Fruit fly (Drosophila melanogaster) whole organism, embryonic: ENCODE measurements around the gene Kap3.
A peak's percentile ranks its signal among the peaks of the same experiment; 100 is the strongest.

ENCODE experiments used
- BEAF-32 ChIP-seq: fragments of 200-800 bp; sonication (Bioruptor generic); optimal IDR thresholded peaks from 3 replicates; lab custom pipeline; 2017; ENCODE audit warnings: missing biosample characterization, missing genetic modification characterization, mild to moderate bottlenecking, moderate library complexity, missing genetic modification reagents
- C15 ChIP-seq: fragments of 200-800 bp; sonication (Bioruptor generic); IDR thresholded peaks from 3 replicates; pipeline ENCODE4 v1.3.6; 2022; ENCODE audit warnings: missing biosample characterization, missing genetic modification characterization
- CG10959 ChIP-seq: fragments of 200-800 bp; sonication (Bioruptor generic); IDR thresholded peaks from 2 replicates; pipeline ENCODE4 v1.3.6; 2022; ENCODE audit warnings: missing biosample characterization, missing genetic modification characterization
- CG13123 ChIP-seq: fragments of 200-800 bp; sonication (Bioruptor generic); optimal IDR thresholded peaks from 2 replicates; lab custom pipeline; 2016; ENCODE audit warnings: missing biosample characterization, missing genetic modification characterization
- CG13624 ChIP-seq: fragments of 200-800 bp; sonication (Bioruptor generic); optimal IDR thresholded peaks from 2 replicates; lab custom pipeline; 2016; ENCODE audit warnings: missing biosample characterization, missing genetic modification characterization
- CG13775 ChIP-seq: fragments of 200-800 bp; sonication (Bioruptor generic); optimal IDR thresholded peaks from 3 replicates; lab custom pipeline; 2017; ENCODE audit warnings: missing biosample characterization, mild to moderate bottlenecking, missing genetic modification characterization
- CG13894 ChIP-seq: fragments of 200-800 bp; sonication (Bioruptor generic); optimal IDR thresholded peaks from 3 replicates; lab custom pipeline; 2018; ENCODE audit warnings: missing biosample characterization, mild to moderate bottlenecking, missing genetic modification characterization, moderate library complexity
- CG15514 ChIP-seq: fragments of 200-800 bp; sonication (Bioruptor generic); optimal IDR thresholded peaks from 3 replicates; lab custom pipeline; 2017; ENCODE audit warnings: missing biosample characterization, missing genetic modification characterization, mild to moderate bottlenecking, moderate library complexity, missing genetic modification reagents
- CG18262 ChIP-seq: fragments of 200-800 bp; optimal IDR thresholded peaks from 3 replicates; lab custom pipeline; 2019; ENCODE audit warnings: missing biosample characterization, mild to moderate bottlenecking, missing genetic modification characterization, moderate library complexity
- CG33557 ChIP-seq: fragments of 200-800 bp; sonication (Bioruptor generic); optimal IDR thresholded peaks from 2 replicates; lab custom pipeline; 2019; ENCODE audit warnings: missing biosample characterization, mild to moderate bottlenecking, missing genetic modification characterization, moderate library complexity
- CG42726 ChIP-seq: fragments of 200-800 bp; sonication (Bioruptor generic); IDR thresholded peaks from 2 replicates; pipeline ENCODE4 v1.3.6; 2022; ENCODE audit warnings: missing biosample characterization, missing genetic modification characterization; ENCODE audit not compliant: partially characterized antibody
- CG4730 ChIP-seq: fragments of 200-800 bp; sonication (Bioruptor generic); IDR thresholded peaks from 2 replicates; pipeline ENCODE4 v1.3.6; 2022; ENCODE audit warnings: missing biosample characterization, missing genetic modification characterization
- CG6654 ChIP-seq: fragments of 200-800 bp; sonication (Bioruptor generic); optimal IDR thresholded peaks from 2 replicates; lab custom pipeline; 2017; ENCODE audit warnings: missing biosample characterization, mild to moderate bottlenecking, missing genetic modification characterization
- CG6791 ChIP-seq: fragments of 200-800 bp; sonication (Bioruptor generic); IDR thresholded peaks from 3 replicates; pipeline ENCODE4 v1.3.6; 2022; ENCODE audit warnings: missing biosample characterization, missing genetic modification characterization; ENCODE audit not compliant: partially characterized antibody
- CG7357 ChIP-seq: fragments of 200-800 bp; sonication (Bioruptor generic); IDR thresholded peaks from 3 replicates; pipeline ENCODE4 v1.3.6; 2022; ENCODE audit warnings: missing biosample characterization, missing genetic modification characterization
- CG7372 ChIP-seq: fragments of 200-800 bp; sonication (Bioruptor generic); IDR thresholded peaks from 2 replicates; pipeline ENCODE4 v1.3.6; 2022; ENCODE audit warnings: missing biosample characterization, missing genetic modification characterization
- CG8281 ChIP-seq: fragments of 200-800 bp; sonication (Bioruptor generic); optimal IDR thresholded peaks from 2 replicates; lab custom pipeline; 2018; ENCODE audit warnings: missing biosample characterization, mild to moderate bottlenecking, missing genetic modification characterization, moderate library complexity
- Doc3 ChIP-seq: fragments of 200-800 bp; sonication (Bioruptor generic); IDR thresholded peaks from 3 replicates; pipeline ENCODE4 v1.3.6; 2022; ENCODE audit warnings: missing biosample characterization, missing genetic modification characterization; ENCODE audit not compliant: partially characterized antibody
- Elba2 ChIP-seq: fragments of 200-800 bp; sonication (Bioruptor generic); optimal IDR thresholded peaks from 3 replicates; lab custom pipeline; 2016; ENCODE audit warnings: missing biosample characterization, missing genetic modification characterization
- GATAe ChIP-seq: fragments of 200-800 bp; sonication (Bioruptor generic); conservative IDR thresholded peaks from 2 replicates; pipeline ENCODE4 v1.3.6; 2022; ENCODE audit warnings: missing biosample characterization, missing genetic modification characterization
- Gsc ChIP-seq: fragments of 200-800 bp; sonication (Bioruptor generic); IDR thresholded peaks from 2 replicates; pipeline ENCODE4 v1.3.6; 2022; ENCODE audit warnings: missing biosample characterization, missing genetic modification characterization
- Gug ChIP-seq: fragments of 200-800 bp; sonication (Bioruptor generic); IDR thresholded peaks from 4 replicates; pipeline ENCODE4 v1.3.6; 2022; ENCODE audit warnings: missing biosample characterization, missing genetic modification characterization
- HLH3B ChIP-seq: fragments of 200-800 bp; sonication (Bioruptor generic); IDR thresholded peaks from 2 replicates; pipeline ENCODE4 v1.3.6; 2022; ENCODE audit warnings: missing biosample characterization, missing genetic modification characterization
- HmgZ ChIP-seq: fragments of 200-800 bp; sonication (Bioruptor generic); optimal IDR thresholded peaks from 2 replicates; lab custom pipeline; 2018; ENCODE audit warnings: missing biosample characterization, mild to moderate bottlenecking, missing genetic modification characterization
- Rx ChIP-seq: fragments of 200-800 bp; sonication (Bioruptor generic); IDR thresholded peaks from 2 replicates; pipeline ENCODE4 v1.3.6; 2022; ENCODE audit warnings: missing biosample characterization, missing genetic modification characterization
- Ssrp ChIP-seq: fragments of 200-800 bp; sonication (Bioruptor generic); optimal IDR thresholded peaks from 2 replicates; lab custom pipeline; 2018; ENCODE audit warnings: missing biosample characterization, mild to moderate bottlenecking, missing genetic modification characterization, moderate library complexity
- Xrp1 ChIP-seq: fragments of 200-800 bp; sonication (Bioruptor generic); IDR thresholded peaks from 2 replicates; pipeline ENCODE4 v1.3.6; 2022; ENCODE audit warnings: missing biosample characterization, missing genetic modification characterization
- ab ChIP-seq: fragments of 200-800 bp; sonication (Bioruptor generic); optimal IDR thresholded peaks from 2 replicates; lab custom pipeline; 2016; ENCODE audit warnings: missing biosample characterization, missing genetic modification characterization
- amos ChIP-seq: fragments of 200-800 bp; sonication (Bioruptor generic); IDR thresholded peaks from 2 replicates; pipeline ENCODE4 v1.3.6; 2022; ENCODE audit warnings: missing biosample characterization, missing genetic modification characterization; ENCODE audit not compliant: partially characterized antibody
- ap ChIP-seq: fragments of 200-800 bp; sonication (Bioruptor generic); IDR thresholded peaks from 2 replicates; pipeline ENCODE4 v1.3.6; 2022; ENCODE audit warnings: missing biosample characterization, missing genetic modification characterization
- ase ChIP-seq: fragments of 200-800 bp; sonication (Bioruptor generic); IDR thresholded peaks from 3 replicates; pipeline ENCODE4 v1.3.6; 2022; ENCODE audit warnings: missing biosample characterization, missing genetic modification characterization
- emc ChIP-seq: fragments of 200-800 bp; sonication (Bioruptor generic); optimal IDR thresholded peaks from 2 replicates; lab custom pipeline; 2016; ENCODE audit warnings: missing biosample characterization, missing genetic modification characterization
- fru ChIP-seq: fragments of >200 bp; optimal IDR thresholded peaks from 2 replicates; lab custom pipeline; 2017
- ftz-f1 ChIP-seq: fragments of 200-800 bp; sonication (Bioruptor generic); optimal IDR thresholded peaks from 2 replicates; lab custom pipeline; 2016; ENCODE audit warnings: missing biosample characterization, missing genetic modification characterization
- gem ChIP-seq: fragments of 200-800 bp; sonication (Bioruptor generic); optimal IDR thresholded peaks from 2 replicates; lab custom pipeline; 2019; ENCODE audit warnings: missing biosample characterization, mild to moderate bottlenecking, missing genetic modification characterization, moderate library complexity
- grn ChIP-seq: fragments of 200-800 bp; sonication (Bioruptor generic); optimal IDR thresholded peaks from 3 replicates; lab custom pipeline; 2017; ENCODE audit warnings: missing biosample characterization, missing genetic modification characterization
- gsb ChIP-seq: fragments of 200-800 bp; sonication (Bioruptor generic); IDR thresholded peaks from 2 replicates; pipeline ENCODE4 v1.3.6; 2022; ENCODE audit warnings: missing biosample characterization, missing genetic modification characterization
- hkb ChIP-seq, 2 experiments: fragments of 200-800 bp in 1 of 2; fragments of >200 bp in 1 of 2; sonication (Bioruptor generic) in 1 of 2; IDR thresholded peaks in 1 of 2; optimal IDR thresholded peaks in 1 of 2; 2 replicates each; pipeline versions ENCODE4 v1.3.6 to Lab custom; 2017 to 2022; ENCODE audit warnings: missing biosample characterization in 1 of 2, missing genetic modification characterization in 1 of 2
- insv ChIP-seq, 2 experiments: fragments of 200-800 bp; sonication (Bioruptor generic); optimal IDR thresholded peaks; 3 replicates each; lab custom pipeline; 2016 to 2018; ENCODE audit warnings: missing biosample characterization in 2 of 2, missing genetic modification characterization in 2 of 2
- kah ChIP-seq: fragments of 200-800 bp; sonication (Bioruptor generic); optimal IDR thresholded peaks from 2 replicates; lab custom pipeline; 2018; ENCODE audit warnings: missing biosample characterization, mild to moderate bottlenecking, missing genetic modification characterization
- lbe ChIP-seq: fragments of 200-800 bp; sonication (Bioruptor generic); optimal IDR thresholded peaks from 2 replicates; lab custom pipeline; 2016; ENCODE audit warnings: missing biosample characterization, mild to moderate bottlenecking, missing genetic modification characterization
- nau ChIP-seq: fragments of 200-800 bp; sonication (Bioruptor generic); optimal IDR thresholded peaks from 3 replicates; lab custom pipeline; 2017; ENCODE audit warnings: missing biosample characterization, mild to moderate bottlenecking, missing genetic modification characterization, missing genetic modification reagents
- odd ChIP-seq: fragments of 200-800 bp; sonication (Bioruptor generic); optimal IDR thresholded peaks from 2 replicates; lab custom pipeline; 2017; ENCODE audit warnings: missing biosample characterization, mild to moderate bottlenecking, missing genetic modification characterization
- phol ChIP-seq: fragments of 200-800 bp; sonication (Bioruptor generic); optimal IDR thresholded peaks from 3 replicates; lab custom pipeline; 2018; ENCODE audit warnings: missing biosample characterization, mild to moderate bottlenecking, missing genetic modification characterization, moderate library complexity
- scrt ChIP-seq: fragments of 200-800 bp; sonication (Bioruptor generic); optimal IDR thresholded peaks from 2 replicates; lab custom pipeline; 2018; ENCODE audit warnings: missing biosample characterization, mild to moderate bottlenecking, missing genetic modification characterization, moderate library complexity
- sisA ChIP-seq: fragments of 200-800 bp; sonication (Bioruptor generic); IDR thresholded peaks from 2 replicates; pipeline ENCODE4 v1.3.6; 2022; ENCODE audit warnings: missing biosample characterization, missing genetic modification characterization
- so ChIP-seq: fragments of 200-800 bp; sonication (Bioruptor generic); IDR thresholded peaks from 3 replicates; pipeline ENCODE4 v1.3.6; 2022; ENCODE audit warnings: missing biosample characterization, missing genetic modification characterization
- sob ChIP-seq: fragments of 200-800 bp; sonication (Bioruptor generic); IDR thresholded peaks from 2 replicates; pipeline ENCODE4 v1.3.6; 2022; ENCODE audit warnings: missing biosample characterization, missing genetic modification characterization
- unc-4 ChIP-seq: fragments of 200-800 bp; sonication (Bioruptor generic); IDR thresholded peaks from 2 replicates; pipeline ENCODE4 v1.3.6; 2022; ENCODE audit warnings: missing biosample characterization, missing genetic modification characterization; ENCODE audit not compliant: partially characterized antibody
- vfl ChIP-seq: fragments of 200-800 bp; sonication (Bioruptor generic); optimal IDR thresholded peaks from 2 replicates; lab custom pipeline; 2016; ENCODE audit warnings: missing biosample characterization, missing genetic modification characterization
- wdn ChIP-seq: fragments of 200-800 bp; sonication (Bioruptor generic); IDR thresholded peaks from 2 replicates; pipeline ENCODE4 v1.3.6; 2022; ENCODE audit warnings: missing biosample characterization, missing genetic modification characterization

Kap3 gene

dm6 chrX:11351351-11351750 is 11.5 kb upstream of the Kap3 start (continued):
- TF ChIP-seq grn (GFP tag; lab: Kevin White, UChicago) (peak; percentile 34), unc-4 (GFP tag; lab: Robert Waterston, UW) (no peak), wdn (GFP tag; lab: Robert Waterston, UW) (peak; percentile 88), scrt (GFP tag; lab: Kevin White, UChicago) (peak; percentile 81), CG42726 (GFP tag; lab: Robert Waterston, UW) (no peak), CG10959 (GFP tag; lab: Robert Waterston, UW) (peak; percentile 88), Rx (GFP tag; lab: Robert Waterston, UW) (peak; percentile 94), emc (GFP tag; lab: Kevin White, UChicago) (peak; percentile 80), gem (tag; lab: Kevin White, UChicago) (peak; percentile 93), phol (tag; lab: Kevin White, UChicago) (peak; percentile 89), Elba2 (GFP tag; lab: Kevin White, UChicago) (peak; percentile 49), CG7357 (GFP tag; lab: Robert Waterston, UW) (peak; percentile 87), gsb (GFP tag; lab: Robert Waterston, UW) (peak; percentile 92), Xrp1 (GFP tag; lab: Robert Waterston, UW) (peak; percentile 94), ap (GFP tag; lab: Robert Waterston, UW) (peak; percentile 94), sisA (GFP tag; lab: Robert Waterston, UW) (peak; percentile 97), CG6654 (peak; percentile 77), CG8281 (tag; lab: Kevin White, UChicago) (peak; percentile 75), lbe (GFP tag; lab: Kevin White, UChicago) (peak; percentile 88), kah (GFP tag; lab: Kevin White, UChicago) (peak; percentile 86), Doc3 (no peak), fru (lab: Kevin White, UChicago) (no peak), C15 (GFP tag; lab: Robert Waterston, UW) (peak; percentile 80; the same call in 2 of the 3 replicates), CG13624 (GFP tag; lab: Kevin White, UChicago) (peak; percentile 92), Ssrp (tag; lab: Kevin White, UChicago) (peak; percentile 89), CG6791 (GFP tag; lab: Robert Waterston, UW) (no peak), insv (GFP tag; optimal IDR thresholded peaks at IDR 0.05; lab: Kevin White, UChicago) (peak in 1 of 2 experiments; percentile 12), Gsc (GFP tag; lab: Robert Waterston, UW) (peak; percentile 84), ftz-f1 (no peak), CG13775 (GFP tag; lab: Kevin White, UChicago) (peak; percentile 86), GATAe (GFP tag; lab: Robert Waterston, UW) (peak; percentile 67), CG7372 (peak; percentile 91), nau (GFP tag; lab: Kevin White, UChicago) (peak; percentile 87), CG4730 (GFP tag; lab: Robert Waterston, UW) (peak; percentile 89), odd (peak; percentile 87), BEAF-32 (GFP tag; lab: Kevin White, UChicago) (no peak), amos (GFP tag; lab: Robert Waterston, UW) (no peak), vfl (GFP tag; lab: Kevin White, UChicago) (peak; percentile 84), CG33557 (GFP tag; lab: Kevin White, UChicago) (peak; percentile 74), ase (peak; percentile 95), HLH3B (peak; percentile 96), sob (peak; percentile 96), HmgZ (tag; lab: Kevin White, UChicago) (peak; percentile 93), ab (peak; percentile 81), CG13894 (tag; lab: Kevin White, UChicago) (peak; percentile 82), hkb (optimal IDR thresholded peaks at IDR 0.05; lab: Kevin White, UChicago) (no peak), hkb (GFP tag; IDR thresholded peaks at IDR 0.05; lab: Robert Waterston, UW) (peak; percentile 97), CG13123 (GFP tag; lab: Kevin White, UChicago) (peak; percentile 84), CG18262 (peak; percentile 87), Gug (GFP tag; lab: Robert Waterston, UW) (peak; percentile 97), CG15514 (GFP tag; lab: Kevin White, UChicago) (peak; percentile 85), so (peak; percentile 93)
